Fruit fly (Drosophila melanogaster) whole organism, embryonic: ENCODE results near the gene g.

Experiments used
- Atf3 ChIP-seq: fragments of 200-800 bp; sonication (Bioruptor generic); optimal IDR thresholded peaks from 3 replicates; lab custom pipeline; 2016; ENCODE audit warnings: missing biosample characterization, missing genetic modification characterization
- C15 ChIP-seq: fragments of 200-800 bp; sonication (Bioruptor generic); IDR thresholded peaks from 3 replicates; pipeline ENCODE4 v1.3.6; 2022; ENCODE audit warnings: missing biosample characterization, missing genetic modification characterization
- CG10267 ChIP-seq: fragments of 200-800 bp; sonication (Bioruptor generic); optimal IDR thresholded peaks from 2 replicates; lab custom pipeline; 2018; ENCODE audit warnings: missing biosample characterization, mild to moderate bottlenecking, missing genetic modification characterization, moderate library complexity
- CG12071 ChIP-seq: fragments of 200-800 bp; sonication (Bioruptor generic); optimal IDR thresholded peaks from 3 replicates; lab custom pipeline; 2018; ENCODE audit warnings: missing biosample characterization, mild to moderate bottlenecking, missing genetic modification characterization
- CG12104 ChIP-seq: fragments of 200-800 bp; sonication (Bioruptor generic); optimal IDR thresholded peaks from 3 replicates; lab custom pipeline; 2016; ENCODE audit warnings: missing biosample characterization, missing genetic modification characterization
- CG12391 ChIP-seq: fragments of 200-800 bp; sonication (Bioruptor generic); optimal IDR thresholded peaks from 3 replicates; lab custom pipeline; 2018; ENCODE audit warnings: missing biosample characterization, mild to moderate bottlenecking, missing genetic modification characterization, moderate library complexity
- CG12659 ChIP-seq: fragments of 200-800 bp; sonication (Bioruptor generic); optimal IDR thresholded peaks from 3 replicates; lab custom pipeline; 2017; ENCODE audit warnings: mild to moderate bottlenecking, missing biosample characterization, missing genetic modification reagents, missing genetic modification characterization
- CG12942 ChIP-seq: fragments of 200-800 bp; sonication (Bioruptor generic); optimal IDR thresholded peaks from 3 replicates; lab custom pipeline; 2016; ENCODE audit warnings: missing biosample characterization, missing genetic modification characterization
- CG13123 ChIP-seq: fragments of 200-800 bp; sonication (Bioruptor generic); optimal IDR thresholded peaks from 2 replicates; lab custom pipeline; 2016; ENCODE audit warnings: missing biosample characterization, missing genetic modification characterization
- CG14710 ChIP-seq: fragments of 200-800 bp; sonication (Bioruptor generic); optimal IDR thresholded peaks from 3 replicates; lab custom pipeline; 2019; ENCODE audit warnings: missing biosample characterization, mild to moderate bottlenecking, missing genetic modification characterization, moderate library complexity
- CG1529 ChIP-seq: fragments of 200-800 bp; sonication (Bioruptor generic); optimal IDR thresholded peaks from 3 replicates; lab custom pipeline; 2018; ENCODE audit warnings: missing biosample characterization, missing genetic modification characterization
- CG16815 ChIP-seq: fragments of 200-800 bp; sonication (Bioruptor generic); optimal IDR thresholded peaks from 3 replicates; lab custom pipeline; 2017; ENCODE audit warnings: missing biosample characterization, mild to moderate bottlenecking, missing genetic modification characterization
- CG2116 ChIP-seq: fragments of 200-800 bp; sonication (Bioruptor generic); optimal IDR thresholded peaks from 3 replicates; lab custom pipeline; 2018; ENCODE audit warnings: missing biosample characterization, mild to moderate bottlenecking, missing genetic modification characterization
- CG34224 ChIP-seq: fragments of 200-800 bp; sonication (Bioruptor generic); IDR thresholded peaks from 3 replicates; pipeline ENCODE4 v1.3.6; 2022; ENCODE audit warnings: missing biosample characterization, missing genetic modification characterization; ENCODE audit not compliant: partially characterized antibody
- CG7839 ChIP-seq: fragments of 200-800 bp; sonication (Bioruptor generic); optimal IDR thresholded peaks from 3 replicates; lab custom pipeline; 2018; ENCODE audit warnings: missing biosample characterization, mild to moderate bottlenecking, missing genetic modification characterization, moderate library complexity
- CG7963 ChIP-seq: fragments of 200-800 bp; sonication (Bioruptor generic); IDR thresholded peaks from 3 replicates; pipeline ENCODE4 v1.3.6; 2022; ENCODE audit warnings: missing biosample characterization, missing genetic modification characterization; ENCODE audit not compliant: partially characterized antibody
- CG8281 ChIP-seq: fragments of 200-800 bp; sonication (Bioruptor generic); optimal IDR thresholded peaks from 2 replicates; lab custom pipeline; 2018; ENCODE audit warnings: missing biosample characterization, mild to moderate bottlenecking, missing genetic modification characterization, moderate library complexity
- D19B ChIP-seq: fragments of 200-800 bp; sonication (Bioruptor generic); optimal IDR thresholded peaks from 2 replicates; lab custom pipeline; 2017; ENCODE audit warnings: missing biosample characterization, mild to moderate bottlenecking, missing genetic modification characterization
- E2f2 ChIP-seq: fragments of 200-800 bp; sonication (Bioruptor generic); IDR thresholded peaks from 2 replicates; pipeline ENCODE4 v1.3.6; 2022; ENCODE audit warnings: missing biosample characterization, missing genetic modification characterization
- ERR ChIP-seq: fragments of 200-800 bp; sonication (Bioruptor generic); optimal IDR thresholded peaks from 2 replicates; lab custom pipeline; 2016; ENCODE audit warnings: missing biosample characterization, missing genetic modification characterization
- HHEX ChIP-seq: fragments of 200-800 bp; sonication (Bioruptor generic); optimal IDR thresholded peaks from 3 replicates; lab custom pipeline; 2017; ENCODE audit warnings: missing biosample characterization, mild to moderate bottlenecking, missing genetic modification characterization, missing genetic modification reagents
- MESR4 ChIP-seq: fragments of 200-800 bp; sonication (Bioruptor generic); optimal IDR thresholded peaks from 2 replicates; lab custom pipeline; 2018; ENCODE audit warnings: missing biosample characterization, mild to moderate bottlenecking, missing genetic modification characterization, moderate library complexity
- Med ChIP-seq: fragments of 200-800 bp; sonication (Bioruptor generic); peaks from one replicate; lab custom pipeline; 2016; ENCODE audit warnings: missing biosample characterization, missing genetic modification characterization, mild to moderate bottlenecking, inconsistent platforms, moderate library complexity
- Opbp ChIP-seq: fragments of 200-800 bp; sonication (Bioruptor generic); IDR thresholded peaks from 3 replicates; pipeline ENCODE4 v1.3.6; 2022; ENCODE audit warnings: missing biosample characterization, missing genetic modification characterization; ENCODE audit not compliant: partially characterized antibody
- Scr ChIP-seq: fragments of 200-800 bp; sonication (Bioruptor generic); IDR thresholded peaks from 2 replicates; pipeline ENCODE4 v1.3.6; 2022; ENCODE audit warnings: missing biosample characterization, missing genetic modification characterization; ENCODE audit not compliant: partially characterized antibody
- Tbp ChIP-seq: fragments of >200 bp; optimal IDR thresholded peaks from 2 replicates; lab custom pipeline; 2018; ENCODE audit warnings: missing biosample characterization, missing genetic modification characterization
- ab ChIP-seq: fragments of 200-800 bp; sonication (Bioruptor generic); optimal IDR thresholded peaks from 2 replicates; lab custom pipeline; 2016; ENCODE audit warnings: missing biosample characterization, missing genetic modification characterization
- amos ChIP-seq: fragments of 200-800 bp; sonication (Bioruptor generic); IDR thresholded peaks from 2 replicates; pipeline ENCODE4 v1.3.6; 2022; ENCODE audit warnings: missing biosample characterization, missing genetic modification characterization; ENCODE audit not compliant: partially characterized antibody
- aop ChIP-seq: fragments of 200-800 bp; sonication (Bioruptor generic); IDR thresholded peaks from 2 replicates; pipeline ENCODE4 v1.3.6; 2022; ENCODE audit warnings: missing biosample characterization, missing genetic modification characterization
- ato ChIP-seq: fragments of 200-800 bp; sonication (Bioruptor generic); IDR thresholded peaks from 2 replicates; pipeline ENCODE4 v1.3.6; 2022; ENCODE audit warnings: missing biosample characterization, missing genetic modification characterization; ENCODE audit not compliant: partially characterized antibody
- bab2 ChIP-seq: fragments of 200-800 bp; sonication (Bioruptor generic); optimal IDR thresholded peaks from 2 replicates; lab custom pipeline; 2016; ENCODE audit warnings: missing biosample characterization, missing genetic modification characterization
- chinmo ChIP-seq: fragments of 200-800 bp; sonication (Bioruptor generic); IDR thresholded peaks from 4 replicates; pipeline ENCODE4 v1.3.6; 2022; ENCODE audit warnings: missing biosample characterization, missing genetic modification characterization; ENCODE audit not compliant: partially characterized antibody
- ci ChIP-seq: fragments of 200-800 bp; sonication (Bioruptor generic); IDR thresholded peaks from 3 replicates; pipeline ENCODE4 v1.3.6; 2022; ENCODE audit warnings: missing biosample characterization, missing genetic modification characterization
- crc ChIP-seq: fragments of 200-800 bp; sonication (Bioruptor generic); optimal IDR thresholded peaks from 2 replicates; lab custom pipeline; 2016; ENCODE audit warnings: missing biosample characterization, missing genetic modification characterization
- gem ChIP-seq: fragments of 200-800 bp; sonication (Bioruptor generic); optimal IDR thresholded peaks from 2 replicates; lab custom pipeline; 2019; ENCODE audit warnings: missing biosample characterization, mild to moderate bottlenecking, missing genetic modification characterization, moderate library complexity
- insv ChIP-seq, 2 experiments: fragments of 200-800 bp; sonication (Bioruptor generic); optimal IDR thresholded peaks; 3 replicates each; lab custom pipeline; 2016 to 2018; ENCODE audit warnings: missing biosample characterization in 2 of 2, missing genetic modification characterization in 2 of 2
- klu ChIP-seq: fragments of 200-800 bp; sonication (Bioruptor generic); IDR thresholded peaks from 2 replicates; pipeline ENCODE4 v1.3.6; 2022; ENCODE audit warnings: missing biosample characterization, missing genetic modification characterization
- knrl ChIP-seq: fragments of 200-800 bp; sonication (Bioruptor generic); IDR thresholded peaks from 3 replicates; pipeline ENCODE4 v1.3.6; 2022; ENCODE audit warnings: missing biosample characterization, missing genetic modification characterization; ENCODE audit not compliant: partially characterized antibody
- mld ChIP-seq: fragments of 200-800 bp; sonication (Bioruptor generic); IDR thresholded peaks from 3 replicates; pipeline ENCODE4 v1.3.6; 2022; ENCODE audit warnings: missing biosample characterization, missing genetic modification characterization; ENCODE audit not compliant: partially characterized antibody
- pan ChIP-seq, 4 experiments: fragments of >200 bp in 3 of 4; fragments of 200-800 bp in 1 of 4; sonication (Bioruptor generic) in 1 of 4; optimal IDR thresholded peaks in 3 of 4; IDR thresholded peaks in 1 of 4; 2 replicates each; pipeline versions ENCODE4 v1.3.6 to Lab custom; 2017 to 2022; ENCODE audit warnings: missing biosample characterization in 2 of 4, missing genetic modification characterization in 2 of 4, mixed read lengths in 1 of 4
- row ChIP-seq: fragments of 200-800 bp; sonication (Bioruptor generic); IDR thresholded peaks from 3 replicates; pipeline ENCODE4 v1.3.6; 2022; ENCODE audit warnings: missing biosample characterization, missing genetic modification characterization
- sens ChIP-seq: fragments of 200-800 bp; sonication (Bioruptor generic); peaks from one replicate; lab custom pipeline; 2016; ENCODE audit warnings: missing biosample characterization, missing genetic modification characterization
- shn ChIP-seq: fragments of 200-800 bp; sonication (Bioruptor generic); optimal IDR thresholded peaks from 3 replicates; lab custom pipeline; 2016; ENCODE audit warnings: missing biosample characterization, missing genetic modification characterization
- sr ChIP-seq: fragments of 200-800 bp; sonication (Bioruptor generic); IDR thresholded peaks from 3 replicates; pipeline ENCODE4 v1.3.6; 2022; ENCODE audit warnings: missing biosample characterization, missing genetic modification characterization
- stwl ChIP-seq: fragments of 200-800 bp; sonication (Bioruptor generic); optimal IDR thresholded peaks from 3 replicates; lab custom pipeline; 2018; ENCODE audit warnings: missing biosample characterization, mild to moderate bottlenecking, missing genetic modification characterization, moderate library complexity
- tna ChIP-seq: fragments of 200-800 bp; sonication (Bioruptor generic); IDR thresholded peaks from 2 replicates; pipeline ENCODE4 v1.3.6; 2022; ENCODE audit warnings: missing biosample characterization, missing genetic modification characterization; ENCODE audit not compliant: partially characterized antibody
- vnd ChIP-seq: fragments of 200-800 bp; sonication (Bioruptor generic); IDR thresholded peaks from 3 replicates; pipeline ENCODE4 v1.3.6; 2022; ENCODE audit warnings: missing biosample characterization, missing genetic modification characterization; ENCODE audit not compliant: partially characterized antibody
- vvl ChIP-seq: fragments of 200-800 bp; sonication (Bioruptor generic); IDR thresholded peaks from 2 replicates; pipeline ENCODE4 v1.3.6; 2022; ENCODE audit warnings: missing biosample characterization, missing genetic modification characterization
- zen2 ChIP-seq: fragments of 200-800 bp; sonication (Bioruptor generic); IDR thresholded peaks from 3 replicates; pipeline ENCODE4 v1.3.6; 2022; ENCODE audit warnings: missing biosample characterization, missing genetic modification characterization; ENCODE audit not compliant: partially characterized antibody

Gene g

DNA sequence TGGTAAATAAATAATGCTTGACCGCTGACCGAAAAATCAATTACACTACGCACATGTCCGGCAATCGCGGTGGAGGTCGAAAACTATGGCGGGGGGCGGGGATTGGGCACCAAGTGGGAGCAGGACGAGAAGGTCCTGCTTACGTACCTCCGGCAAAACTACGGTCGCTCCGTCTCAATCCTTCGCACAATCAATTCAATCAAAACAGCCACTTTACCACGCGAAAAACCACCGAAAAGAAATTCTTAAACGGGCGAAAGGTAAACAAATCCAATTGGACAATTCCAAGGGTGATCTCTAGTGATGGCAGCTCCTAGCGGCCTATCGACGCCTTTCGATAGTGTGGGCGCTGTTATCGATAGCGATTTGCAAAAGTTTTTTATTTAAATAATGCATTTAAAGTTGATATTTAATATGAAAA, 18.1 kb downstream of the g start, which contains the start of gene Nadsyn:
Gene Nadsyn (minus strand): TSS at position 304 of the 421 bp plus-strand sequence.
- TF ChIP-seq CG16815 (no peak), bab2 (GFP tag; lab: Kevin White, UChicago) (no peak), crc (no peak), Med (GFP tag; lab: Kevin White, UChicago) (peak; percentile 81), C15 (GFP tag; lab: Robert Waterston, UW) (no peak), pan (optimal IDR thresholded peaks at IDR 0.05; lab: Kevin White, UChicago) (no peak), pan (GFP tag; optimal IDR thresholded peaks at IDR 0.05 in 1 of 2, IDR thresholded peaks at IDR 0.05 in 1 of 2) (no peak), CG1529 (GFP tag; lab: Kevin White, UChicago) (no peak), CG7839 (tag; lab: Kevin White, UChicago) (no peak), mld (GFP tag; lab: Robert Waterston, UW) (peak; percentile 74), D19B (GFP tag; lab: Kevin White, UChicago) (no peak), stwl (peak; percentile 45), zen2 (peak; percentile 71), MESR4 (GFP tag; lab: Kevin White, UChicago) (peak; percentile 53), knrl (peak; percentile 84), CG12942 (GFP tag; lab: Kevin White, UChicago) (no peak), CG12391 (peak; percentile 23), ab (GFP tag; lab: Kevin White, UChicago) (no peak), E2f2 (peak; percentile 77), gem (tag; lab: Kevin White, UChicago) (no peak), klu (GFP tag; lab: Robert Waterston, UW) (no peak), Scr (GFP tag; lab: Robert Waterston, UW) (peak; percentile 86), tna (GFP tag; lab: Robert Waterston, UW) (peak; percentile 78), CG7963 (GFP tag; lab: Robert Waterston, UW) (peak; percentile 82; the same call in 2 of the 3 replicates), insv (GFP tag; optimal IDR thresholded peaks at IDR 0.05; lab: Kevin White, UChicago) (peak; percentile 59 to 93), ato (peak; percentile 52), shn (GFP tag; lab: Kevin White, UChicago) (no peak), HHEX (no peak), CG34224 (GFP tag; lab: Robert Waterston, UW) (peak; percentile 77), CG2116 (peak; percentile 49), Opbp (peak; percentile 84), vvl (GFP tag; lab: Robert Waterston, UW) (0 out of 2 replicates have a peak, but pooled peaks have one; percentile 52), sens (GFP tag; lab: Kevin White, UChicago) (peak; percentile 75), ERR (GFP tag; lab: Kevin White, UChicago) (no peak), row (GFP tag; lab: Robert Waterston, UW) (peak; percentile 65), aop (no peak), CG13123 (GFP tag; lab: Kevin White, UChicago) (no peak), CG10267 (peak; percentile 13), chinmo (0 out of 4 replicates have a peak, but pooled peaks have one; percentile 61), vnd (GFP tag; lab: Robert Waterston, UW) (peak; percentile 74), CG12071 (no peak), CG12104 (GFP tag; lab: Kevin White, UChicago) (no peak), ci (GFP tag; lab: Robert Waterston, UW) (0 out of 3 replicates have a peak, but pooled peaks have one; percentile 31), sr (GFP tag; lab: Robert Waterston, UW) (no peak), CG8281 (tag; lab: Kevin White, UChicago) (no peak), CG12659 (peak; percentile 49), CG14710 (peak; percentile 34), amos (peak; percentile 89), Tbp (no peak), Atf3 (GFP tag; lab: Kevin White, UChicago) (no peak)
